Fruit fly (Drosophila melanogaster) whole organism, pupa: ENCODE measurements around the gene heca.

Source experiments
- CG10348 ChIP-seq: fragments of 200-800 bp; sonication (Bioruptor generic); IDR thresholded peaks from 2 replicates; pipeline ENCODE4 v1.3.6; 2022; ENCODE audit warnings: missing biosample characterization, missing genetic modification characterization
- CG12605 ChIP-seq: fragments of 200-800 bp; sonication (Bioruptor generic); IDR thresholded peaks from 2 replicates; pipeline ENCODE4 v1.3.6; 2022; ENCODE audit warnings: missing biosample characterization, missing genetic modification characterization
- CG13204 ChIP-seq: fragments of 200-800 bp; sonication (Bioruptor generic); optimal IDR thresholded peaks from 2 replicates; lab custom pipeline; 2018; ENCODE audit warnings: missing biosample characterization, mild to moderate bottlenecking, missing genetic modification characterization, moderate library complexity
- CG14655 ChIP-seq: fragments of 200-800 bp; sonication (Bioruptor generic); optimal IDR thresholded peaks from 3 replicates; lab custom pipeline; 2017; ENCODE audit warnings: mild to moderate bottlenecking, missing biosample characterization, missing genetic modification reagents, missing genetic modification characterization
- CG15710 ChIP-seq: fragments of 200-800 bp; sonication (Bioruptor generic); optimal IDR thresholded peaks from 2 replicates; lab custom pipeline; 2018; ENCODE audit warnings: missing biosample characterization, mild to moderate bottlenecking, missing genetic modification characterization, moderate library complexity
- CG17806 ChIP-seq: fragments of 200-800 bp; sonication (Bioruptor generic); optimal IDR thresholded peaks from 2 replicates; lab custom pipeline; 2018; ENCODE audit warnings: missing biosample characterization, mild to moderate bottlenecking, missing genetic modification characterization, moderate library complexity
- CG32121 ChIP-seq: fragments of 200-800 bp; sonication (Bioruptor generic); IDR thresholded peaks from 2 replicates; pipeline ENCODE4 v1.3.6; 2022; ENCODE audit warnings: missing biosample characterization, missing genetic modification characterization
- CG34367 ChIP-seq: fragments of 200-800 bp; sonication (Bioruptor generic); optimal IDR thresholded peaks from 2 replicates; lab custom pipeline; 2018; ENCODE audit warnings: missing biosample characterization, mild to moderate bottlenecking, missing genetic modification characterization
- CG4496 ChIP-seq: fragments of 200-800 bp; sonication (Bioruptor generic); IDR thresholded peaks from 3 replicates; pipeline ENCODE4 v1.3.6; 2022; ENCODE audit warnings: missing biosample characterization, missing genetic modification characterization
- CG8159 ChIP-seq: fragments of 200-800 bp; sonication (Bioruptor generic); optimal IDR thresholded peaks from 3 replicates; lab custom pipeline; 2018; ENCODE audit warnings: missing biosample characterization, mild to moderate bottlenecking, missing genetic modification characterization, moderate library complexity
- CG8301 ChIP-seq: fragments of 200-800 bp; sonication (Bioruptor generic); optimal IDR thresholded peaks from 2 replicates; lab custom pipeline; 2018; ENCODE audit warnings: missing biosample characterization, mild to moderate bottlenecking, missing genetic modification characterization
- CG9948 ChIP-seq: fragments of 200-800 bp; sonication (Bioruptor generic); optimal IDR thresholded peaks from 2 replicates; lab custom pipeline; 2018; ENCODE audit warnings: missing biosample characterization, mild to moderate bottlenecking, missing genetic modification characterization, moderate library complexity
- D1 ChIP-seq: fragments of 200-800 bp; sonication (Bioruptor generic); optimal IDR thresholded peaks from 2 replicates; lab custom pipeline; 2018; ENCODE audit warnings: missing biosample characterization, mild to moderate bottlenecking, missing genetic modification characterization, moderate library complexity
- EcR ChIP-seq: fragments of 200-800 bp; sonication (Bioruptor generic); optimal IDR thresholded peaks from 3 replicates; lab custom pipeline; 2019; ENCODE audit warnings: missing biosample characterization, missing genetic modification characterization, mild to moderate bottlenecking, moderate library complexity, missing genetic modification reagents
- Ets98B ChIP-seq: fragments of 200-800 bp; sonication (Bioruptor generic); IDR thresholded peaks from 2 replicates; pipeline ENCODE4 v1.3.6; 2022; ENCODE audit warnings: missing biosample characterization, missing genetic modification characterization
- Pif1A ChIP-seq: fragments of 200-800 bp; sonication (Bioruptor generic); optimal IDR thresholded peaks from 3 replicates; lab custom pipeline; 2016; ENCODE audit warnings: missing biosample characterization, missing genetic modification characterization
- Pif1B ChIP-seq: fragments of 200-800 bp; sonication (Bioruptor generic); optimal IDR thresholded peaks from 3 replicates; lab custom pipeline; 2016; ENCODE audit warnings: missing biosample characterization, missing genetic modification characterization
- Snoo ChIP-seq: fragments of 200-800 bp; sonication (Bioruptor generic); optimal IDR thresholded peaks from 3 replicates; lab custom pipeline; 2017; ENCODE audit warnings: missing biosample characterization, mild to moderate bottlenecking, missing genetic modification characterization, inconsistent platforms
- fd96Ca ChIP-seq: fragments of 200-800 bp; sonication (Bioruptor generic); IDR thresholded peaks from 3 replicates; pipeline ENCODE4 v1.3.6; 2022; ENCODE audit warnings: missing biosample characterization, missing genetic modification characterization
- gl ChIP-seq: fragments of 200-800 bp; sonication (Bioruptor generic); optimal IDR thresholded peaks from 2 replicates; lab custom pipeline; 2018; ENCODE audit warnings: missing biosample characterization, mild to moderate bottlenecking, missing genetic modification characterization
- rn ChIP-seq: fragments of 200-800 bp; sonication (Bioruptor generic); IDR thresholded peaks from 2 replicates; pipeline ENCODE4 v1.3.6; 2022; ENCODE audit warnings: missing biosample characterization, missing genetic modification characterization

The heca gene

DNA sequence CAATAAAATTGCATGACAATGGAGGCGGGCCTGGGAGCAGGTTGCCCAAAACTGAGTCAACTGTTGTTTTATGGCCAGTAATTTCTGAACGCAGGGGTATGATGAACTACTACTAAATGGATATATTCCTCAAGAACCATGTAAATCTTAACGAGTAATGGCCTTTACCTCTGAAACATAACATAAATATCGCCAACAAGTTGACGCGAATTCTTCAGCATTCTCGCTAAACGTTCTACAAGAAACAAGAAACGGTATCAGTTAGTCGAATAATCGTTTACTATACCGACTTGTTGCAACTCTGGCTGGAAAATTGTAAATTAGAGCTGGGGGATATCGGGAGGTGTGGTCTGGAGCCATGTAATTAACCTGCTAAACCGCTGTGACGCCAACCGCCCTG, 9.0 kb upstream of the heca start:
- TF ChIP-seq CG10348 (GFP tag; lab: Robert Waterston, UW) (no peak), rn (no peak), CG12605 (GFP tag; lab: Robert Waterston, UW) (no peak), CG4496 (GFP tag; lab: Robert Waterston, UW) (no peak), Ets98B (GFP tag; lab: Robert Waterston, UW) (no peak), Snoo (tag; lab: Kevin White, UChicago) (peak; percentile 9), Pif1A (GFP tag; lab: Kevin White, UChicago) (peak; percentile 40), CG13204 (GFP tag; lab: Kevin White, UChicago) (no peak), CG8301 (tag; lab: Kevin White, UChicago) (no peak), CG9948 (tag; lab: Kevin White, UChicago) (peak; percentile 19), CG17806 (tag; lab: Kevin White, UChicago) (peak; percentile 5), CG32121 (GFP tag; lab: Robert Waterston, UW) (no peak), CG8159 (tag; lab: Kevin White, UChicago) (peak; percentile 22), CG15710 (tag; lab: Kevin White, UChicago) (no peak), D1 (tag; lab: Kevin White, UChicago) (no peak), EcR (GFP tag; lab: Kevin White, UChicago) (no peak), Pif1B (peak; percentile 16), CG14655 (GFP tag; lab: Kevin White, UChicago) (peak; percentile 18), CG34367 (tag; lab: Kevin White, UChicago) (no peak), gl (tag; lab: Kevin White, UChicago) (no peak), fd96Ca (GFP tag; lab: Robert Waterston, UW) (no peak)

DNA sequence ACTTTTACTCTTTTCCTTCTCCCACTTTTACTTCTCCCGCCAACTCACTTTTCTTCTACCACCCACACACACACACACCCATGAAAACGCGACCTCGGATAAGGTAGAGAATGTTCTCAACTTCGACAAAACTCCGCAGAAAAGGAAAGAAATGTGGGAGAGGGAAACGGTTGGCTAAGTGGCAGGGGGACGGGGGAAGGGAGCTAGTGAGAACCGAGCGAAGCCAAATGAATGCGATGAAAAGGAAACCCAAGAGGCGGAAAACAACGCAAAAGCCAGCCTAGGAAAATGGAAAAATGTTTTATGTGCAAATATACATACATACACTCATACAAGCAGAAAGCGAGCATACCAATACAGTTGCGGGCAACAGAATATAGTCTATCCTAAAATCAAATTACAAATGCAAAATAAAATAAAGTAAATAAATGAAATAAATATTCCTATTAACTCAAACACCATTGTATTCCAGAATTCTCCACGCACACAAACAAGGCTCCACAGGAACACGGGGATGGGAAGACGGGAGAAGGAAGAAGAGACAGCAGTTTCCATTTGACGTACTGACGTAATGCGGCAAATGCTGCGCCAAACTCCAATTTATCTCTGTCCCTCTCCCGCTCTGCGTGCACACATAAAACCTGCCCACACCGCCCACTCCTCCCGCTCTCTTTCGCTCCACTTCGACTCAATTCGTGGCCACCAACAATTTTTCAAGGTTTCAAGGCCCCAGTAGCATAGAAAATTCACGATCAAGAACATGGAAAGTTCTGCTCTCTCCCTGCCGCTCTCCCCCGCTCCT, 7.2 kb upstream of the heca start:
- peak; percentile 69 for TF ChIP-seq CG8159 (tag; lab: Kevin White, UChicago)
- peak; percentile 63; the same call in 2 of the 3 replicates for TF ChIP-seq CG4496 (GFP tag; lab: Robert Waterston, UW)
- peak; percentile 58 for TF ChIP-seq CG9948 (tag; lab: Kevin White, UChicago)
- TF ChIP-seq CG10348 (GFP tag; lab: Robert Waterston, UW): no peak
- no peak for TF ChIP-seq EcR (GFP tag; lab: Kevin White, UChicago)
- TF ChIP-seq CG32121 (GFP tag; lab: Robert Waterston, UW): no peak
- TF ChIP-seq Pif1B: no peak
- TF ChIP-seq gl (tag; lab: Kevin White, UChicago): peak; percentile 61
- peak; percentile 79 for TF ChIP-seq CG14655 (GFP tag; lab: Kevin White, UChicago)
- TF ChIP-seq CG17806 (tag; lab: Kevin White, UChicago): peak; percentile 48
- TF ChIP-seq CG15710 (tag; lab: Kevin White, UChicago): peak; percentile 60
- peak; percentile 52 for TF ChIP-seq CG34367 (tag; lab: Kevin White, UChicago)
- peak; percentile 71 for TF ChIP-seq CG8301 (tag; lab: Kevin White, UChicago)
- TF ChIP-seq Pif1A (GFP tag; lab: Kevin White, UChicago): peak; percentile 41
- no peak; the same call in 1 of the 3 replicates for TF ChIP-seq fd96Ca (GFP tag; lab: Robert Waterston, UW)
- TF ChIP-seq Ets98B (GFP tag; lab: Robert Waterston, UW): peak; percentile 24; the same call in 1 of the 2 replicates

DNA sequence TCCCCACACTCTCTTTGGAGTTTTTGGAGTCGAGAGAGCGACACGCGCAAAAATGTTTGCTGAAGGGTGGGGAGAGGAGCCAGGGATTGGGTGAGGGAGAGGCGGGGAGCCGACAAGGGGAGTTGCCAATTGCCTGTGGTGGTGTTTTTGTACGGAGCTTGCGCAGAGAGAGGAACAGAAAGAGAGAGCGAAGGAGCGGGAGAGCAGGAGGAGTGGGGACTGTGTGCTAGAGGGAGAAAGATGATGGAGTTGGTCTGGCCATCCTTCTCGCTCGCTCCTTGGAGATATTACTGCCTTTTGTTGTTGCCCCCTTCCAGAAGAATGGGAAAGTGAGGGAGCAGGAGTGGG, 6.6 kb upstream of the heca start:
- TF ChIP-seq CG17806 (tag; lab: Kevin White, UChicago) (no peak), CG13204 (GFP tag; lab: Kevin White, UChicago) (peak; percentile 54), CG15710 (tag; lab: Kevin White, UChicago) (no peak), EcR (GFP tag; lab: Kevin White, UChicago) (peak; percentile 63), CG32121 (GFP tag; lab: Robert Waterston, UW) (no peak), rn (no peak), CG4496 (GFP tag; lab: Robert Waterston, UW) (0 out of 3 replicates have a peak, but pooled peaks have one; percentile 9), Pif1A (GFP tag; lab: Kevin White, UChicago) (no peak), Snoo (tag; lab: Kevin White, UChicago) (no peak), fd96Ca (GFP tag; lab: Robert Waterston, UW) (0 out of 3 replicates have a peak, but pooled peaks have one; percentile 19), CG8159 (tag; lab: Kevin White, UChicago) (no peak)

DNA sequence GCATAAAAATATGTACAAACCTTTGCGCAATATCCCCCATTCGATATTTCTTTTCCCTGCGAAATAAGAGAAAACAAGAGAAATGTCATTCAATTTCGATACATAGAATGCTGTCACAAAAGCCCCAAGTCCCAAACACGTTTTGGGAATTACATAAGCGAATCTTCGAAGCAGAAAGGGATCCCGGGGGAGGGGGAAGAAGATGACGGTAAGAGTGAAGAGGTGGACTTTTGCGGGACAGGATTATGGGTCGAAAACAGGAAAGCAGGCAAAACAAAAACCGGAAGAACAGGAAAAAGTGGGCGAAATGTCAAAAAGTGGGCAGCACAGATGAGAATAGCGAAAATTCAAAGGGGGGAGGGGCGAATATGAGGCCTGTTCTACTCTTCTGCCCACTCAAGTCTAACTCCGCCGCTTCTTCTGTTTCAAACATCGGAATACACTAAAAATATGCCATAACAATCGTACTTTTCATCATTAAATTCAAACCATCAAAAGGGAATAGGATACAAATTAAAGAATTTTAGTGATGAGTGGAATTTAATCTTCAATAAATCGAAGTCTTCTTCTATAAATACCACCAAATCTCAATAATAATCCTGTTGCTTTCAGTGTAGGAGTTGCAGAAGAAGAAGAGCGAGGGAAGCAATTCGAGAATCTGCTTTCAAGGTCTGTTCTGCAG, 5.4 kb upstream of the heca start:
- TF ChIP-seq CG14655 (GFP tag; lab: Kevin White, UChicago): peak; percentile 99
- peak; percentile 62 for TF ChIP-seq EcR (GFP tag; lab: Kevin White, UChicago)
- peak; percentile 96 for TF ChIP-seq CG4496 (GFP tag; lab: Robert Waterston, UW)
- TF ChIP-seq Snoo (tag; lab: Kevin White, UChicago): peak; percentile 92
- TF ChIP-seq CG12605 (GFP tag; lab: Robert Waterston, UW): peak; percentile 91
- peak; percentile 73 for TF ChIP-seq Ets98B (GFP tag; lab: Robert Waterston, UW)
- TF ChIP-seq CG13204 (GFP tag; lab: Kevin White, UChicago): peak; percentile 90
- TF ChIP-seq CG10348 (GFP tag; lab: Robert Waterston, UW): no peak
- peak; percentile 90 for TF ChIP-seq Pif1A (GFP tag; lab: Kevin White, UChicago)
- peak; percentile 99 for TF ChIP-seq CG9948 (tag; lab: Kevin White, UChicago)
- peak; percentile 98 for TF ChIP-seq D1 (tag; lab: Kevin White, UChicago)
- peak; percentile 40; the same call in 1 of the 2 replicates for TF ChIP-seq CG32121 (GFP tag; lab: Robert Waterston, UW)
- TF ChIP-seq gl (tag; lab: Kevin White, UChicago): peak; percentile 96
- peak; percentile 81; the same call in 2 of the 3 replicates for TF ChIP-seq fd96Ca (GFP tag; lab: Robert Waterston, UW)
- peak; percentile 98 for TF ChIP-seq CG8159 (tag; lab: Kevin White, UChicago)
- TF ChIP-seq rn: peak; percentile 82
- TF ChIP-seq CG8301 (tag; lab: Kevin White, UChicago): peak; percentile 98
- TF ChIP-seq CG15710 (tag; lab: Kevin White, UChicago): peak; percentile 98
- peak; percentile 93 for TF ChIP-seq Pif1B
- TF ChIP-seq CG17806 (tag; lab: Kevin White, UChicago): peak; percentile 99
- peak; percentile 98 for TF ChIP-seq CG34367 (tag; lab: Kevin White, UChicago)
- TF ChIP-seq, all 21 proteins: peak for 20
